Fruit fly (Drosophila melanogaster): ENCODE data around the gene for.

for gene

DNA sequence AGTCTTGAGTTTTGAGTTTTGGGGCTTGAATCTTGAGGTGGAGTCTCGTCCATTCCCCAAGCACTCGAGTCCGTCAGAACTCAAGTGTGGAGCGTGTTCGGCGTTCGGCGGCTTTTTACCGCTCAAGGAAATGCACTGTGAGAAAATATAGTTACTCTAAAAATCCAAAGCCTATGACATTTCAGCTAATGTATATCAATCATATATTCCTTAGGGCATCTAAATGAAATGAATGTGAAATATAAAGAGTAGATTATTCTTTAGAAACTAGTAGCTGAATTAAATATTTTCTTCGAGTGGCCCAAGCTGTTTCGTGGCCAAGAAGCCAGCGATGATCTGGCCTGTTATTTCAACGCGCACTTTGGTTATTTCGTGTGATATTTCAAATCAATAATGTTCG lies 69.5 kb downstream of the for start (continued):
- TF ChIP-seq lola (GFP tag; optimal IDR thresholded peaks at IDR 0.05) (peak in 1 of 3 experiments; percentile 74), Dbx (GFP tag; IDR thresholded peaks at IDR 0.05) (no peak), CG16815 (GFP tag; optimal IDR thresholded peaks at IDR 0.05) (peak; percentile 36), mirr (GFP tag; optimal IDR thresholded peaks at IDR 0.05) (no peak), CG1024 (GFP tag; IDR thresholded peaks at IDR 0.05) (no peak), CG2202 (tag; optimal IDR thresholded peaks at IDR 0.05) (peak; percentile 39), kni (GFP tag; optimal IDR thresholded peaks at IDR 0.05) (no peak), grau (tag; optimal IDR thresholded peaks at IDR 0.05) (peak; percentile 49), chif (GFP tag; optimal IDR thresholded peaks at IDR 0.05) (peak; percentile 28 to 73), CG2678 (tag; optimal IDR thresholded peaks at IDR 0.05) (peak; percentile 48), MTF-1 (GFP tag; optimal IDR thresholded peaks at IDR 0.05; ENCODE audit: borderline replicate concordance) (peak; percentile 25), NFAT (GFP tag; IDR thresholded peaks at IDR 0.05) (no peak), CG8944 (GFP tag; optimal IDR thresholded peaks at IDR 0.05) (peak; percentile 25), HLH3B (GFP tag; IDR thresholded peaks at IDR 0.05) (peak; percentile 30; the same call in 1 of the 2 replicates), ro (GFP tag; IDR thresholded peaks at IDR 0.05) (no peak), Blimp-1 (GFP tag; optimal IDR thresholded peaks at IDR 0.05) (peak; percentile 57), Awh (GFP tag; IDR thresholded peaks at IDR 0.05) (peak; percentile 48), slbo (GFP tag; IDR thresholded peaks at IDR 0.05) (no peak), Dref (GFP tag; IDR thresholded peaks at IDR 0.05) (no peak), ara (GFP tag; IDR thresholded peaks at IDR 0.05) (peak; percentile 70), Doc3 (GFP tag; IDR thresholded peaks at IDR 0.05; ENCODE audit: partially characterized antibody) (no peak), CG4820 (GFP tag; optimal IDR thresholded peaks at IDR 0.05) (peak; percentile 44), CG1603 (tag; optimal IDR thresholded peaks at IDR 0.05) (peak; percentile 62), trem (tag; optimal IDR thresholded peaks at IDR 0.05) (peak; percentile 43), eve (GFP tag; optimal IDR thresholded peaks at IDR 0.05) (no peak), unc-4 (GFP tag; IDR thresholded peaks at IDR 0.05; ENCODE audit: partially characterized antibody) (no peak), CG11398 (GFP tag; optimal IDR thresholded peaks at IDR 0.05) (no peak), CG12236 (GFP tag; optimal IDR thresholded peaks at IDR 0.05) (no peak), Hr3 (GFP tag; optimal IDR thresholded peaks at IDR 0.05) (peak; percentile 29), Rx (GFP tag; IDR thresholded peaks at IDR 0.05) (peak; percentile 11; the same call in 1 of the 2 replicates), vvl (GFP tag; IDR thresholded peaks at IDR 0.05) (peak; percentile 23; the same call in 1 of the 2 replicates), zfh1 (GFP tag; IDR thresholded peaks at IDR 0.05) (peak; percentile 39; the same call in 1 of the 3 replicates), CG1529 (GFP tag; optimal IDR thresholded peaks at IDR 0.05) (peak; percentile 30), CG17385 (GFP tag; optimal IDR thresholded peaks at IDR 0.05) (peak; percentile 28), Oli (tag; optimal IDR thresholded peaks at IDR 0.05) (peak; percentile 35), wek (GFP tag; optimal IDR thresholded peaks at IDR 0.05) (no peak), knrl (GFP tag; IDR thresholded peaks at IDR 0.05; ENCODE audit: partially characterized antibody) (no peak), hkb (optimal IDR thresholded peaks at IDR 0.05) (no peak), hkb (GFP tag; IDR thresholded peaks at IDR 0.05) (peak; percentile 56; the same call in 1 of the 2 replicates), odd (GFP tag; optimal IDR thresholded peaks at IDR 0.05) (peak; percentile 21), pum (GFP tag; optimal IDR thresholded peaks at IDR 0.05) (peak; percentile 33), Usf (GFP tag; optimal IDR thresholded peaks at IDR 0.05) (peak; percentile 11), bab2 (GFP tag; optimal IDR thresholded peaks at IDR 0.05) (peak; percentile 41), pho (GFP tag; optimal IDR thresholded peaks at IDR 0.05) (no peak), CG3847 (GFP tag; IDR thresholded peaks at IDR 0.05) (0 out of 2 replicates have a peak, but pooled peaks have one; percentile 24), ATbp (GFP tag; optimal IDR thresholded peaks at IDR 0.05) (peak; percentile 43), CG13894 (tag; optimal IDR thresholded peaks at IDR 0.05) (no peak), H2.0 (GFP tag; IDR thresholded peaks at IDR 0.05) (peak; percentile 47; the same call in 1 of the 2 replicates), CG17186 (GFP tag; optimal IDR thresholded peaks at IDR 0.05) (no peak), CG14667 (GFP tag; IDR thresholded peaks at IDR 0.05) (no peak), tup (GFP tag; optimal IDR thresholded peaks at IDR 0.05) (no peak)
